Worm (Caenorhabditis elegans): ENCODE results near the gene tbc-12.

ce11 chrX:2527877-2528276 lies 4.4 kb downstream of the tbc-12 start:
- TF ChIP-seq ztf-11 (tag; optimal IDR thresholded peaks at IDR 0.05): no peak
- no peak for TF ChIP-seq nhr-11 (tag; optimal IDR thresholded peaks at IDR 0.05)
- peak; percentile 37 for TF ChIP-seq nhr-102 (tag; optimal IDR thresholded peaks at IDR 0.05)
